Fruit fly (Drosophila melanogaster) whole organism, embryonic: ENCODE results near the gene CG14367.

Source experiments
- Aef1 ChIP-seq: fragments of 200-800 bp; sonication (Bioruptor generic); IDR thresholded peaks from 3 replicates; pipeline ENCODE4 v1.3.6; 2022; ENCODE audit warnings: missing biosample characterization, missing genetic modification characterization
- CG10366 ChIP-seq: fragments of 200-800 bp; sonication (Bioruptor generic); IDR thresholded peaks from 2 replicates; pipeline ENCODE4 v1.3.6; 2022; ENCODE audit warnings: missing biosample characterization, missing genetic modification characterization
- CG11695 ChIP-seq: fragments of 200-800 bp; sonication (Bioruptor generic); IDR thresholded peaks from 3 replicates; pipeline ENCODE4 v1.3.6; 2022; ENCODE audit warnings: missing biosample characterization, missing genetic modification characterization
- CG12155 ChIP-seq: fragments of 200-800 bp; sonication (Bioruptor generic); optimal IDR thresholded peaks from 3 replicates; lab custom pipeline; 2016; ENCODE audit warnings: missing biosample characterization, missing genetic modification characterization
- CG13424 ChIP-seq: fragments of 200-800 bp; sonication (Bioruptor generic); optimal IDR thresholded peaks from 2 replicates; lab custom pipeline; 2019; ENCODE audit warnings: missing biosample characterization, mild to moderate bottlenecking, missing genetic modification characterization, moderate library complexity
- CG15479 ChIP-seq: fragments of 200-800 bp; sonication (Bioruptor generic); optimal IDR thresholded peaks from 3 replicates; lab custom pipeline; 2019; ENCODE audit warnings: missing biosample characterization, mild to moderate bottlenecking, missing genetic modification characterization, moderate library complexity
- CG1602 ChIP-seq: fragments of 200-800 bp; sonication (Bioruptor generic); optimal IDR thresholded peaks from 3 replicates; lab custom pipeline; 2016; ENCODE audit warnings: missing biosample characterization, missing genetic modification characterization
- CG17802 ChIP-seq: fragments of 200-800 bp; sonication (Bioruptor generic); optimal IDR thresholded peaks from 2 replicates; lab custom pipeline; 2018; ENCODE audit warnings: missing biosample characterization, mild to moderate bottlenecking, missing genetic modification characterization, moderate library complexity
- CG34422 ChIP-seq: fragments of 200-800 bp; sonication (Bioruptor generic); IDR thresholded peaks from 3 replicates; pipeline ENCODE4 v1.3.6; 2022; ENCODE audit warnings: missing biosample characterization, missing genetic modification characterization
- CG4424 ChIP-seq: fragments of 200-800 bp; sonication (Bioruptor generic); optimal IDR thresholded peaks from 3 replicates; lab custom pipeline; 2016; ENCODE audit warnings: missing biosample characterization, missing genetic modification characterization
- CG4707 ChIP-seq: fragments of 200-800 bp; sonication (Bioruptor generic); optimal IDR thresholded peaks from 2 replicates; lab custom pipeline; 2018; ENCODE audit warnings: missing biosample characterization, mild to moderate bottlenecking, missing genetic modification characterization, moderate library complexity
- CG7357 ChIP-seq: fragments of 200-800 bp; sonication (Bioruptor generic); IDR thresholded peaks from 3 replicates; pipeline ENCODE4 v1.3.6; 2022; ENCODE audit warnings: missing biosample characterization, missing genetic modification characterization
- CG7839 ChIP-seq: fragments of 200-800 bp; sonication (Bioruptor generic); optimal IDR thresholded peaks from 3 replicates; lab custom pipeline; 2018; ENCODE audit warnings: missing biosample characterization, mild to moderate bottlenecking, missing genetic modification characterization, moderate library complexity
- CG8290 ChIP-seq, 3 experiments: fragments of 200-800 bp; sonication (Bioruptor generic); optimal IDR thresholded peaks; 2 replicates each; lab custom pipeline; 2016 to 2019; ENCODE audit warnings: missing biosample characterization in 3 of 3, missing genetic modification characterization in 3 of 3, mild to moderate bottlenecking in 2 of 3, moderate library complexity in 1 of 3
- CG8359 ChIP-seq: fragments of 200-800 bp; sonication (Bioruptor generic); optimal IDR thresholded peaks from 2 replicates; lab custom pipeline; 2017; ENCODE audit warnings: missing biosample characterization, mild to moderate bottlenecking, missing genetic modification characterization, borderline replicate concordance
- CrebB ChIP-seq: fragments of 200-800 bp; sonication (Bioruptor generic); optimal IDR thresholded peaks from 3 replicates; lab custom pipeline; 2018; ENCODE audit warnings: missing biosample characterization, mild to moderate bottlenecking, missing genetic modification characterization
- Dll ChIP-seq: fragments of 200-800 bp; sonication (Bioruptor generic); IDR thresholded peaks from 4 replicates; pipeline ENCODE4 v1.3.6; 2022; ENCODE audit warnings: missing biosample characterization, missing genetic modification characterization; ENCODE audit not compliant: partially characterized antibody
- Doc3 ChIP-seq: fragments of 200-800 bp; sonication (Bioruptor generic); IDR thresholded peaks from 3 replicates; pipeline ENCODE4 v1.3.6; 2022; ENCODE audit warnings: missing biosample characterization, missing genetic modification characterization; ENCODE audit not compliant: partially characterized antibody
- Fer3 ChIP-seq: fragments of 200-800 bp; sonication (Bioruptor generic); optimal IDR thresholded peaks from 2 replicates; lab custom pipeline; 2018; ENCODE audit warnings: missing biosample characterization, mild to moderate bottlenecking, missing genetic modification characterization, moderate library complexity
- GATAe ChIP-seq: fragments of 200-800 bp; sonication (Bioruptor generic); conservative IDR thresholded peaks from 2 replicates; pipeline ENCODE4 v1.3.6; 2022; ENCODE audit warnings: missing biosample characterization, missing genetic modification characterization
- Neu2 ChIP-seq: fragments of 200-800 bp; sonication (Bioruptor generic); optimal IDR thresholded peaks from 3 replicates; lab custom pipeline; 2016; ENCODE audit warnings: missing biosample characterization, missing genetic modification characterization, borderline replicate concordance
- Pdp1 ChIP-seq, 2 experiments: fragments of 200-800 bp; sonication (Bioruptor generic); optimal IDR thresholded peaks; 3 replicates each; lab custom pipeline; 2016; ENCODE audit warnings: missing biosample characterization in 2 of 2, missing genetic modification characterization in 2 of 2, mild to moderate bottlenecking in 1 of 2, moderate library complexity in 1 of 2
- Sin3A ChIP-seq: fragments of >200 bp; optimal IDR thresholded peaks from 2 replicates; lab custom pipeline; 2018
- br ChIP-seq: fragments of >200 bp; optimal IDR thresholded peaks from 2 replicates; lab custom pipeline; 2017
- caup ChIP-seq: fragments of 200-800 bp; sonication (Bioruptor generic); optimal IDR thresholded peaks from 3 replicates; lab custom pipeline; 2017; ENCODE audit warnings: missing biosample characterization, mild to moderate bottlenecking, missing genetic modification characterization, moderate library complexity; ENCODE audit not compliant: severe bottlenecking
- cg ChIP-seq: fragments of 200-800 bp; sonication (Bioruptor generic); optimal IDR thresholded peaks from 3 replicates; lab custom pipeline; 2019; ENCODE audit warnings: missing biosample characterization, mild to moderate bottlenecking, missing genetic modification characterization, moderate library complexity
- chinmo ChIP-seq: fragments of 200-800 bp; sonication (Bioruptor generic); IDR thresholded peaks from 4 replicates; pipeline ENCODE4 v1.3.6; 2022; ENCODE audit warnings: missing biosample characterization, missing genetic modification characterization; ENCODE audit not compliant: partially characterized antibody
- crol ChIP-seq: fragments of 200-800 bp; sonication (Bioruptor generic); IDR thresholded peaks from 2 replicates; pipeline ENCODE4 v1.3.6; 2022; ENCODE audit warnings: missing biosample characterization, missing genetic modification characterization
- dm ChIP-seq: fragments of 200-800 bp; sonication (Bioruptor generic); optimal IDR thresholded peaks from 3 replicates; lab custom pipeline; 2016; ENCODE audit warnings: missing biosample characterization, missing genetic modification characterization
- esg ChIP-seq: fragments of 200-800 bp; sonication (Bioruptor generic); conservative IDR thresholded peaks from 2 replicates; pipeline ENCODE4 v1.3.6; 2022; ENCODE audit warnings: missing biosample characterization, missing genetic modification characterization
- ftz-f1 ChIP-seq: fragments of 200-800 bp; sonication (Bioruptor generic); optimal IDR thresholded peaks from 2 replicates; lab custom pipeline; 2016; ENCODE audit warnings: missing biosample characterization, missing genetic modification characterization
- insv ChIP-seq, 2 experiments: fragments of 200-800 bp; sonication (Bioruptor generic); optimal IDR thresholded peaks; 3 replicates each; lab custom pipeline; 2016 to 2018; ENCODE audit warnings: missing biosample characterization in 2 of 2, missing genetic modification characterization in 2 of 2
- inv ChIP-seq: fragments of 200-800 bp; sonication (Bioruptor generic); IDR thresholded peaks from 2 replicates; pipeline ENCODE4 v1.3.6; 2022; ENCODE audit warnings: missing biosample characterization, missing genetic modification characterization; ENCODE audit not compliant: partially characterized antibody
- odd ChIP-seq: fragments of 200-800 bp; sonication (Bioruptor generic); optimal IDR thresholded peaks from 2 replicates; lab custom pipeline; 2017; ENCODE audit warnings: missing biosample characterization, mild to moderate bottlenecking, missing genetic modification characterization
- psq ChIP-seq: fragments of 200-800 bp; sonication (Bioruptor generic); optimal IDR thresholded peaks from 2 replicates; lab custom pipeline; 2017; ENCODE audit warnings: missing biosample characterization, missing genetic modification characterization
- sob ChIP-seq: fragments of 200-800 bp; sonication (Bioruptor generic); IDR thresholded peaks from 2 replicates; pipeline ENCODE4 v1.3.6; 2022; ENCODE audit warnings: missing biosample characterization, missing genetic modification characterization
- sqz ChIP-seq: fragments of 200-800 bp; sonication (Bioruptor generic); optimal IDR thresholded peaks from 3 replicates; lab custom pipeline; 2018; ENCODE audit warnings: missing biosample characterization, mild to moderate bottlenecking, missing genetic modification characterization
- tna ChIP-seq: fragments of 200-800 bp; sonication (Bioruptor generic); IDR thresholded peaks from 2 replicates; pipeline ENCODE4 v1.3.6; 2022; ENCODE audit warnings: missing biosample characterization, missing genetic modification characterization; ENCODE audit not compliant: partially characterized antibody
- twi ChIP-seq: fragments of 200-800 bp; optimal IDR thresholded peaks from 2 replicates; lab custom pipeline; 2019; ENCODE audit warnings: missing biosample characterization, mild to moderate bottlenecking, missing genetic modification characterization, moderate library complexity

The CG14367 gene

dm6 chr3R:13647734-13648541, 45.9 kb upstream of the CG14367 start (continued):
- no peak for TF ChIP-seq CG7357 (GFP tag; lab: Robert Waterston, UW)
- TF ChIP-seq CG4424 (GFP tag; lab: Kevin White, UChicago) = no peak
- TF ChIP-seq insv (GFP tag; optimal IDR thresholded peaks at IDR 0.05; lab: Kevin White, UChicago) = peak in 1 of 2 experiments; percentile 60
- TF ChIP-seq chinmo (GFP tag; lab: Robert Waterston, UW) = peak; percentile 73; the same call in 1 of the 4 replicates
- TF ChIP-seq CG7839 (tag; lab: Kevin White, UChicago) = no peak
- TF ChIP-seq CG17802 = no peak
- TF ChIP-seq Sin3A (lab: Kevin White, UChicago) = peak; percentile 14
- TF ChIP-seq CG8290 (GFP tag; optimal IDR thresholded peaks at IDR 0.05; lab: Kevin White, UChicago) = no peak
- no peak for TF ChIP-seq CG8290 (tag; optimal IDR thresholded peaks at IDR 0.05; lab: Kevin White, UChicago)
- no peak for TF ChIP-seq CG12155 (GFP tag; lab: Kevin White, UChicago)
- 0 out of 4 replicates have a peak, but pooled peaks have one; percentile 44 for TF ChIP-seq Dll
- no peak for TF ChIP-seq odd (GFP tag; lab: Kevin White, UChicago)
- TF ChIP-seq psq (GFP tag; lab: Kevin White, UChicago) = peak; percentile 77
- no peak for TF ChIP-seq inv (GFP tag; lab: Robert Waterston, UW)
- TF ChIP-seq esg (GFP tag; lab: Robert Waterston, UW) = no peak
- TF ChIP-seq CG8359 = no peak
- TF ChIP-seq Doc3 (GFP tag; lab: Robert Waterston, UW) = no peak
- TF ChIP-seq GATAe (GFP tag; lab: Robert Waterston, UW) = no peak
- no peak for TF ChIP-seq CG4707 (GFP tag; lab: Kevin White, UChicago)
- peak; percentile 61 for TF ChIP-seq crol (GFP tag; lab: Robert Waterston, UW)
- TF ChIP-seq CG10366 = no peak
- TF ChIP-seq sob (GFP tag; lab: Robert Waterston, UW) = no peak
- 0 out of 3 replicates have a peak, but pooled peaks have one; percentile 7 for TF ChIP-seq CG11695 (GFP tag; lab: Robert Waterston, UW)
- TF ChIP-seq Pdp1 (GFP tag; optimal IDR thresholded peaks at IDR 0.05; lab: Kevin White, UChicago) = peak in 1 of 2 experiments; percentile 67
- peak; percentile 90 for TF ChIP-seq ftz-f1
- TF ChIP-seq CG34422 (GFP tag; lab: Robert Waterston, UW) = peak; percentile 62; the same call in 2 of the 3 replicates
- peak; percentile 26 for TF ChIP-seq Neu2 (GFP tag; lab: Kevin White, UChicago)
- peak; percentile 65 for TF ChIP-seq cg
- peak; percentile 68 for TF ChIP-seq dm
- TF ChIP-seq Aef1 (GFP tag; lab: Robert Waterston, UW) = 0 out of 3 replicates have a peak, but pooled peaks have one; percentile 10
- TF ChIP-seq CG15479 (GFP tag; lab: Kevin White, UChicago) = peak; percentile 24
- TF ChIP-seq sqz (GFP tag; lab: Kevin White, UChicago) = peak; percentile 8
- TF ChIP-seq CG1602 (GFP tag; lab: Kevin White, UChicago) = no peak
- no peak for TF ChIP-seq tna (GFP tag; lab: Robert Waterston, UW)
- no peak for TF ChIP-seq CG13424
- no peak for TF ChIP-seq Fer3 (tag; lab: Kevin White, UChicago)
- TF ChIP-seq twi = no peak
- no peak for TF ChIP-seq br
- TF ChIP-seq CrebB (tag; lab: Kevin White, UChicago) = no peak
- TF ChIP-seq caup (GFP tag; lab: Kevin White, UChicago) = no peak
